Worm (Caenorhabditis elegans) whole organism, late embryonic: ENCODE results near the gene srsx-13.

Experiments
- C08G9.2 ChIP-seq: sonication (generic microtip); optimal IDR thresholded peaks from 2 replicates; lab custom pipeline; 2016; ENCODE audit warnings: mild to moderate bottlenecking, missing genetic modification characterization, moderate library complexity, missing compliant biosample characterization
- C38D4.7 ChIP-seq: fragments of 200-800 bp; sonication (Bioruptor generic); optimal IDR thresholded peaks from 2 replicates; lab custom pipeline; 2018; ENCODE audit warnings: mild to moderate bottlenecking, missing genetic modification characterization, moderate library complexity, missing compliant biosample characterization
- K09A11.1 ChIP-seq: sonication (generic microtip); optimal IDR thresholded peaks from 2 replicates; lab custom pipeline; 2017; ENCODE audit warnings: antibody characterized with exemption, mild to moderate bottlenecking, missing genetic modification characterization, missing compliant biosample characterization; ENCODE audit not compliant: insufficient read depth
- ceh-14 ChIP-seq: sonication (generic microtip); optimal IDR thresholded peaks from 2 replicates; lab custom pipeline; 2016; ENCODE audit warnings: missing genotype, missing genetic modification characterization, missing compliant biosample characterization
- ceh-18 ChIP-seq: sonication (generic microtip); optimal IDR thresholded peaks from 2 replicates; lab custom pipeline; 2016; ENCODE audit warnings: missing genetic modification characterization, missing compliant biosample characterization
- ceh-2 ChIP-seq: sonication (generic microtip); optimal IDR thresholded peaks from 2 replicates; lab custom pipeline; 2016; ENCODE audit warnings: missing genotype, missing genetic modification characterization, missing compliant biosample characterization
- ceh-22 ChIP-seq: sonication (generic microtip); optimal IDR thresholded peaks from 2 replicates; lab custom pipeline; 2017; ENCODE audit warnings: missing biosample characterization, missing genetic modification characterization
- ceh-24 ChIP-seq: sonication (generic microtip); optimal IDR thresholded peaks from 2 replicates; lab custom pipeline; 2016; ENCODE audit warnings: mild to moderate bottlenecking, missing genetic modification characterization, missing compliant biosample characterization
- ceh-31 ChIP-seq: sonication (generic microtip); optimal IDR thresholded peaks from 2 replicates; lab custom pipeline; 2016; ENCODE audit warnings: missing genetic modification characterization, missing compliant biosample characterization
- ceh-34 ChIP-seq: sonication (generic microtip); optimal IDR thresholded peaks from 2 replicates; lab custom pipeline; 2016; ENCODE audit warnings: mild to moderate bottlenecking, missing genetic modification characterization, missing compliant biosample characterization
- ceh-45 ChIP-seq: fragments of 200-800 bp; sonication (Bioruptor generic); IDR thresholded peaks from 2 replicates; pipeline ENCODE4 v1.3.6; 2022; ENCODE audit warnings: missing genetic modification reagents, missing genetic modification characterization, missing compliant biosample characterization
- ceh-6 ChIP-seq: fragments of 200-800 bp; sonication (Bioruptor generic); optimal IDR thresholded peaks from 2 replicates; lab custom pipeline; 2018; ENCODE audit warnings: mild to moderate bottlenecking, missing genetic modification characterization, missing compliant biosample characterization
- elt-2 ChIP-seq: sonication (generic microtip); optimal IDR thresholded peaks from 2 replicates; lab custom pipeline; 2016; ENCODE audit warnings: missing genetic modification reagents, missing genetic modification characterization, missing compliant biosample characterization
- elt-4 ChIP-seq: sonication (generic microtip); optimal IDR thresholded peaks from 2 replicates; lab custom pipeline; 2016; ENCODE audit warnings: missing genetic modification characterization, missing compliant biosample characterization
- fax-1 ChIP-seq: sonication (generic microtip); optimal IDR thresholded peaks from 2 replicates; lab custom pipeline; 2016; ENCODE audit warnings: missing genotype, missing genetic modification characterization, missing compliant biosample characterization
- fkh-10 ChIP-seq: fragments of 150-350 bp; optimal IDR thresholded peaks from 2 replicates; lab custom pipeline; 2014; ENCODE audit warnings: missing biosample characterization, missing genetic modification reagents, missing genetic modification characterization
- hlh-15 ChIP-seq: sonication (generic microtip); optimal IDR thresholded peaks from 2 replicates; lab custom pipeline; 2016; ENCODE audit warnings: missing genetic modification characterization, missing compliant biosample characterization
- hlh-8 ChIP-seq: sonication (generic microtip); optimal IDR thresholded peaks from 2 replicates; lab custom pipeline; 2016; ENCODE audit warnings: missing genotype, missing genetic modification characterization, missing compliant biosample characterization
- lin-11 ChIP-seq: fragments of 200-800 bp; sonication (Bioruptor generic); optimal IDR thresholded peaks from 2 replicates; lab custom pipeline; 2018; ENCODE audit warnings: mild to moderate bottlenecking, missing genetic modification characterization, missing compliant biosample characterization
- nhr-11 ChIP-seq: fragments of 150-350 bp; optimal IDR thresholded peaks from 2 replicates; lab custom pipeline; 2014; ENCODE audit warnings: missing biosample characterization, missing genetic modification characterization
- nhr-232 ChIP-seq: sonication (generic microtip); optimal IDR thresholded peaks from 2 replicates; lab custom pipeline; 2016; ENCODE audit warnings: missing genetic modification characterization, missing compliant biosample characterization
- npax-4 ChIP-seq: sonication (generic microtip); optimal IDR thresholded peaks from 2 replicates; lab custom pipeline; 2016; ENCODE audit warnings: missing genetic modification characterization, missing compliant biosample characterization
- pat-9 ChIP-seq: fragments of 200-800 bp; sonication (Bioruptor generic); optimal IDR thresholded peaks from 2 replicates; lab custom pipeline; 2018; ENCODE audit warnings: mild to moderate bottlenecking, missing genetic modification characterization, moderate library complexity, missing compliant biosample characterization
- pha-4 ChIP-seq: fragments of 150-350 bp; optimal IDR thresholded peaks from 2 replicates; lab custom pipeline; 2018; ENCODE audit warnings: missing biosample characterization, missing genetic modification reagents, missing genetic modification characterization
- ref-2 ChIP-seq: sonication (generic microtip); optimal IDR thresholded peaks from 2 replicates; lab custom pipeline; 2016; ENCODE audit warnings: missing genetic modification characterization, missing compliant biosample characterization
- rnt-1 ChIP-seq: sonication (generic microtip); optimal IDR thresholded peaks from 2 replicates; lab custom pipeline; 2016; ENCODE audit warnings: missing genetic modification characterization, missing compliant biosample characterization
- sdc-2 ChIP-seq: sonication (generic microtip); optimal IDR thresholded peaks from 2 replicates; lab custom pipeline; 2016; ENCODE audit warnings: missing genotype, missing genetic modification characterization, missing compliant biosample characterization
- sox-2 ChIP-seq: fragments of 200-800 bp; sonication (Bioruptor generic); IDR thresholded peaks from 2 replicates; pipeline ENCODE4 v1.3.6; 2022; ENCODE audit warnings: missing genetic modification reagents, missing genetic modification characterization, missing compliant biosample characterization
- tbx-7 ChIP-seq: sonication (generic microtip); optimal IDR thresholded peaks from 2 replicates; lab custom pipeline; 2016; ENCODE audit warnings: missing genotype, missing genetic modification characterization, missing compliant biosample characterization
- unc-42 ChIP-seq: sonication (generic microtip); optimal IDR thresholded peaks from 2 replicates; lab custom pipeline; 2016; ENCODE audit warnings: missing genotype, missing genetic modification characterization, missing compliant biosample characterization
- unc-55 ChIP-seq: sonication (generic microtip); optimal IDR thresholded peaks from 2 replicates; lab custom pipeline; 2017; ENCODE audit warnings: missing biosample characterization, missing genetic modification reagents, missing genetic modification characterization

srsx-13 gene

DNA sequence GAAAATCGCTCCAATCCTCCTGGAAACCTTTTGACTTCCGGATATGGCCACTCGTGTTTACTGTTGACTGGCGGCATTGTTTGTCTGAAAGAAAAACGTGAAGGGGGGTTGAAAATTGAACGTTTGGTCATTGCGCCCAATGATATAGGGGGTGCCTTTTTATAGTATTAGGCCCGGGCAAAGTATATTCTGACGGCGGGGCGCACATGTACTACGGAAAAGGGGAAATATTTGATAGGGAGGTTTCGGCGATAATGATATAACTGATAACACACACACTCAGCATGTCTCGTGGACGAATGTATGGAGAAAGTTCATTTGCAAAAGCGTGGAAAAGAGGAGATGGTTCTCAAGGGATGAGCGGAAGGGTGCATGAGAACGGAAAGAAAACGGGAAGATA is 44.6 kb upstream of the srsx-13 start, which contains the start of gene cpt-4:
Gene cpt-4 (minus strand): TSS at position 84 of the 400 bp plus-strand sequence.
- TF ChIP-seq elt-2, result peak; percentile 89
- TF ChIP-seq sdc-2 (tag; lab: Kevin White, UChicago), result no peak

DNA sequence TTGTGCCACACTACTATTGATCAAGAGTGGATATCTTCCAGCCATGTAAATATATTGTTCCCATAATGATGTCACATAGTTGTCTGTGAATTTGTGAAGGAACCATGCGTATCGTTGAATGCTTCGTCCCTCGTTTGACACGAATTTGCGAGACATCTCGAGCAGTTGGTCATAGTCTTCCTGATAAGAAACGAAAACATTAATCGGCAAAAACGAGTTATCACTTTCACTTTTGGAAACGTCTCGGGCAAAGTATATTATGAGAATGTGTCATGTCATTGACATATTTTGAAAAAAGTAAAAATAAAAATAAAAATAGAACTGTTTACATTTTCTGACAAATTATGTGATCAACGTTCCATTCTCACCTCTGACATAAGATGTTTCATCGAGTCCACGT is 43.4 kb upstream of the srsx-13 start:
- no peak for TF ChIP-seq elt-4 (tag; lab: Kevin White, UChicago)
- no peak for TF ChIP-seq rnt-1 (tag; lab: Kevin White, UChicago)
- TF ChIP-seq ceh-22, result no peak
- TF ChIP-seq nhr-11 (tag; lab: Kevin White, UChicago), result no peak
- no peak for TF ChIP-seq hlh-8 (tag; lab: Kevin White, UChicago)
- TF ChIP-seq elt-2, result peak; percentile 18
- TF ChIP-seq ref-2 (tag; lab: Kevin White, UChicago), result no peak
- no peak for TF ChIP-seq lin-11
- no peak for TF ChIP-seq pha-4

DNA sequence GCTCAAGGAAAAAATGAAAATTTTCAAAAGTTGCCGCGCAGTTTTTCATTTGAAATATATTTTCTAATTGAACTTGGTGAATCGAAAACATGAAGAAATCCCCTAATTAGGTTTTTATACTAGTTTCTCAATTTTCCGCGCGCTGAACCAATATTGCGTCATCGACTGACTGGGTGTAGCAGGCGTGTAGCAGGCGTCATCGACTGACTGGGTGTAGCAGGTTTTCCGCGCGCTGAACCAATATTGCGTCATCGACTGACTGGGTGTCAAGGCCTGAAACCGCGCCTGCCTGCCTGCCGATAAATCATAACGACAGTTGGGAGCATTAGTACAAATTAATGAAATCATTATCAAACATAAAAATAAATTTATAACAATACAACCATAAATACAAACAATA is 40.4 kb upstream of the srsx-13 start:
- TF ChIP-seq elt-2, result peak; percentile 7
- TF ChIP-seq ceh-2 (tag; lab: Kevin White, UChicago), result no peak
- no peak for TF ChIP-seq nhr-11 (tag; lab: Kevin White, UChicago)
- no peak for TF ChIP-seq ceh-14 (tag; lab: Kevin White, UChicago)

DNA sequence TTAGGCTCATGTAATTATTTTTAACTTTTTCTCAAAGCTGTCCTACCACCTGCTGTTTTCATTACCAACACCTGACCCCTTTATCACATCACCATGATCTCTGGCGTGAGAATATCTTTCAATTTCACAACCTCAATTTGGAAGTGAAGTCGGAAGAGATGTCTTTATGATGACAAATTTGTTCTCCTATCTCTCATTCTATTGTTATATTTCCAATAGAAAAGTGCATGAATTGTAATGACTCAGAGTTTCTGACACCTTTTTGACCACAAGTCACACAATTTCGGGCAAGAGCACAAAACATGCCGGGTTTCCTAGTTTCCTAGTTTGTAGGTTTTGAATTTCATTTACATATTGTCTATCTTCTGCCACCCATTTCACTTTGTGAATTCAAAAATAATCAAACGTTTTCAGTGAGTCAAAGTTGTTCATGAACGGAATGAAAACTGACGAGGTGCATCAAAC is 35.9 kb upstream of the srsx-13 start, which contains the start of gene srr-4:
Gene srr-4 (plus strand): TSS at position 415 of the 465 bp plus-strand sequence.
- TF ChIP-seq tbx-7, result no peak
- TF ChIP-seq K09A11.1 (tag; lab: Kevin White, UChicago), result no peak
- TF ChIP-seq hlh-8 (tag; lab: Kevin White, UChicago), result no peak
- TF ChIP-seq ceh-34 (tag; lab: Kevin White, UChicago), result no peak

DNA sequence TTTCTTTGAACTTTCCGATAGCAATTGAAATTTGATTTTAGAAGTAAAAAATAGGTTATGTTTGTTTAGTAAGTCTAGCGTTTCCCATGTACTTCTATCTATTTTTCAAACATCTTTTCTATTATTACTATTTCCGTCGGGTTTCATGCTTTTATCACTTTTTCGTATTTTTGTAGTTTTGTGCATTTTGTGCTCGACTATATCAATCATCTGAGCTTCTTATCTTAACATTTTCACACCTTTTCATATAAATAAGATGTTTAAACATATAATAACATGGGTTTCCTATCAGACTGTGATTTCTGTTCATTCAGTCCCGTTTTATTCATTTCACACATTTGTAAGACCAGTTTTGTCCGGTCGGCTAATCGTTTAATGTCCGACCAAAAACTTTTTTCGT is 35.1 kb upstream of the srsx-13 start:
- TF ChIP-seq sox-2 (GFP tag; lab: Robert Waterston, UW), result no peak
- no peak for TF ChIP-seq ceh-24 (tag; lab: Kevin White, UChicago)
- no peak for TF ChIP-seq ceh-6 (GFP tag; lab: Kevin White, UChicago)
- TF ChIP-seq C08G9.2, result no peak
- TF ChIP-seq ceh-2 (tag; lab: Kevin White, UChicago), result no peak

DNA sequence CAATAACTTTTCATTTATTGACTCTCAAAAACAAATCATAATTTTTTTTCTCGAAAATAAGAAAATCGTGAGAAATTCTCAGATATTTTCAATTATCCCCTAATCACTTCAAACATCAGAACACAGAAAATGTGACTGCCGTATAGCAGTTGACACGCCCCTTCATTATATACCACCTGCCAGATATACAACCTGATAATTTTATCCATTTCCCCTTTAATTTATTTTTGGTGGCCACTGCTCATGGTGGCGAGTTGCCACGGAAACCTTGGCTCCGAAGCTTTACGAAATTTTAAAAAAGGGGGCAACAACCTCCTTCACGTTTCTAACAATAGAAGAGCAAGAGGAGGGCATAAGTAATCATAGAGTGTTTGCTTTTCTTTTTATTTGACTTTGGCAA is 33.7 kb upstream of the srsx-13 start:
- no peak for TF ChIP-seq hlh-15 (tag; lab: Kevin White, UChicago)
- peak; percentile 46 for TF ChIP-seq ceh-14 (tag; lab: Kevin White, UChicago)
- peak; percentile 29 for TF ChIP-seq unc-42 (tag; lab: Kevin White, UChicago)
- TF ChIP-seq nhr-232 (tag; lab: Kevin White, UChicago), result no peak
- TF ChIP-seq fax-1 (tag; lab: Kevin White, UChicago), result no peak

- TF ChIP-seq ceh-18 (tag; lab: Kevin White, UChicago), result no peak
- peak; percentile 80 for TF ChIP-seq elt-2
Measured at ce11 chrV:5012193-5012853, 29.3 kb upstream of the srsx-13 start, which contains the start of gene srr-6. TSS of gene srr-6 (plus strand) at chrV:5012803.

DNA sequence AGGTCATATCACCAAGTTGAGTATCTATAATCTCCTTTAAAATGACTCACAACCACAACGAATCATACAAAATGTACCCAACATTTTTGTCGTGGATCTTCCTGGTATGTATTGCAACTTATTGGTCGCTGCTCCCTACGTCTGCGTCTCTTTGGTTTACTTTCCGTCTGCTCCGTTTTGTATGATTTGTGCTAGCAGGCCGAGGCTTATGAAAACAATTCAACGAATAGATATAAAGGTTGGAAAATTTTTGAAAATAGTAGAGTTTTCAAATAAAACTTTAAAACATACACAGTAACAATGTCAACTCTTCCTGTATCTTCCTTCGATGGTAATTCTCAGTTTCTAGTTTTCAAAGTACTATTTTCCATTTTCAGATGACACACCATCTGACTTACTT is 18.4 kb upstream of the srsx-13 start, which contains the start of gene srr-8:
Gene srr-8 (plus strand): TSS at position 301 of the 400 bp plus-strand sequence.
- TF ChIP-seq ceh-45 (GFP tag; lab: Robert Waterston, UW), result no peak
- no peak for TF ChIP-seq pat-9 (tag; lab: Kevin White, UChicago)
- TF ChIP-seq fkh-10 (GFP tag; lab: Kevin White, UChicago), result no peak
- TF ChIP-seq ceh-31 (tag; lab: Kevin White, UChicago), result no peak
- TF ChIP-seq C38D4.7 (GFP tag; lab: Kevin White, UChicago), result no peak
- no peak for TF ChIP-seq ceh-18 (tag; lab: Kevin White, UChicago)
- TF ChIP-seq ceh-14 (tag; lab: Kevin White, UChicago), result no peak
- no peak for TF ChIP-seq ceh-22
- no peak for TF ChIP-seq unc-55 (GFP tag; lab: Kevin White, UChicago)
- TF ChIP-seq rnt-1 (tag; lab: Kevin White, UChicago), result no peak
- TF ChIP-seq tbx-7, result no peak
- no peak for TF ChIP-seq npax-4
